Worm (Caenorhabditis elegans) whole organism, mixed stage, embryonic: Measurements from ENCODE around the gene F18E2.15.

ENCODE experiments used
- M03D4.4 ChIP-seq: sonication (generic microtip); optimal IDR thresholded peaks from 2 replicates; lab custom pipeline; 2017; ENCODE audit warnings: mild to moderate bottlenecking, missing genetic modification characterization, missing compliant biosample characterization
- bed-3 ChIP-seq: fragments of 200-800 bp; sonication (Bioruptor generic); optimal IDR thresholded peaks from 3 replicates; lab custom pipeline; 2018; ENCODE audit warnings: mild to moderate bottlenecking, missing genetic modification characterization, moderate library complexity, missing compliant biosample characterization
- blmp-1 ChIP-seq: fragments of 150-350 bp; optimal IDR thresholded peaks from 2 replicates; lab custom pipeline; 2014; ENCODE audit warnings: missing biosample characterization, missing genetic modification characterization
- ceh-39 ChIP-seq: fragments of 150-350 bp; optimal IDR thresholded peaks from 2 replicates; lab custom pipeline; 2014; ENCODE audit warnings: missing biosample characterization, missing genetic modification characterization
- ceh-43 ChIP-seq: fragments of 200-800 bp; sonication (Bioruptor generic); optimal IDR thresholded peaks from 2 replicates; lab custom pipeline; 2018; ENCODE audit warnings: mild to moderate bottlenecking, missing genetic modification characterization, moderate library complexity, missing compliant biosample characterization
- ces-1 ChIP-seq: fragments of 150-350 bp; optimal IDR thresholded peaks from 2 replicates; lab custom pipeline; 2014; ENCODE audit warnings: missing biosample characterization, missing genetic modification reagents, missing genetic modification characterization
- cnd-1 ChIP-seq: fragments of 200-800 bp; sonication (Bioruptor generic); optimal IDR thresholded peaks from 2 replicates; lab custom pipeline; 2018; ENCODE audit warnings: mild to moderate bottlenecking, missing genetic modification characterization, missing compliant biosample characterization
- elt-1 ChIP-seq: sonication (generic microtip); optimal IDR thresholded peaks from 2 replicates; lab custom pipeline; 2017; ENCODE audit warnings: missing genetic modification characterization, mild to moderate bottlenecking, missing compliant biosample characterization, antibody characterized with exemption, moderate library complexity, borderline replicate concordance; ENCODE audit not compliant: insufficient read depth
- elt-3 ChIP-seq: fragments of 150-350 bp; optimal IDR thresholded peaks from 2 replicates; lab custom pipeline; 2014; ENCODE audit warnings: missing biosample characterization, missing genetic modification characterization
- flh-1 ChIP-seq: fragments of 200-800 bp; sonication (Bioruptor generic); optimal IDR thresholded peaks from 2 replicates; lab custom pipeline; 2018; ENCODE audit warnings: mild to moderate bottlenecking, missing genetic modification characterization, moderate library complexity, missing compliant biosample characterization
- ham-2 ChIP-seq: fragments of 200-800 bp; sonication (Bioruptor generic); optimal IDR thresholded peaks from 2 replicates; lab custom pipeline; 2018; ENCODE audit warnings: mild to moderate bottlenecking, missing genetic modification characterization, missing compliant biosample characterization
- hlh-1 ChIP-seq: fragments of 150-350 bp; optimal IDR thresholded peaks from 2 replicates; lab custom pipeline; 2014; ENCODE audit warnings: missing biosample characterization, missing genetic modification reagents, missing genetic modification characterization
- lin-13 ChIP-seq: fragments of 150-350 bp; optimal IDR thresholded peaks from 2 replicates; lab custom pipeline; 2014; ENCODE audit warnings: missing biosample characterization, missing genetic modification characterization
- lin-32 ChIP-seq: fragments of 200-800 bp; sonication (Bioruptor generic); optimal IDR thresholded peaks from 2 replicates; lab custom pipeline; 2018; ENCODE audit warnings: mild to moderate bottlenecking, missing genetic modification characterization, missing compliant biosample characterization
- mab-5 ChIP-seq: fragments of 150-350 bp; optimal IDR thresholded peaks from 2 replicates; lab custom pipeline; 2014; ENCODE audit warnings: missing biosample characterization, missing genetic modification characterization
- mls-2 ChIP-seq: sonication (generic microtip); optimal IDR thresholded peaks from 2 replicates; lab custom pipeline; 2016; ENCODE audit warnings: mild to moderate bottlenecking, missing genetic modification characterization, moderate library complexity, missing compliant biosample characterization
- nhr-12 ChIP-seq: fragments of 150-350 bp; optimal IDR thresholded peaks from 2 replicates; lab custom pipeline; 2014; ENCODE audit warnings: missing biosample characterization, missing genetic modification characterization
- nhr-2 ChIP-seq: fragments of 150-350 bp; optimal IDR thresholded peaks from 2 replicates; lab custom pipeline; 2014; ENCODE audit warnings: missing biosample characterization, missing genetic modification characterization
- nhr-237 ChIP-seq: fragments of 150-350 bp; optimal IDR thresholded peaks from 2 replicates; lab custom pipeline; 2014; ENCODE audit warnings: missing biosample characterization, missing genetic modification characterization
- nhr-76 ChIP-seq: sonication (generic microtip); optimal IDR thresholded peaks from 2 replicates; lab custom pipeline; 2017; ENCODE audit warnings: missing biosample characterization, missing genetic modification characterization
- pha-4 ChIP-seq: fragments of 150-350 bp; optimal IDR thresholded peaks from 2 replicates; lab custom pipeline; 2018; ENCODE audit warnings: missing biosample characterization, missing genetic modification reagents, missing genetic modification characterization
- sem-2 ChIP-seq: fragments of 200-800 bp; sonication (Bioruptor generic); optimal IDR thresholded peaks from 2 replicates; lab custom pipeline; 2018; ENCODE audit warnings: mild to moderate bottlenecking, missing genetic modification characterization, missing compliant biosample characterization
- sptf-1 ChIP-seq: sonication (generic microtip); optimal IDR thresholded peaks from 2 replicates; lab custom pipeline; 2017; ENCODE audit warnings: mild to moderate bottlenecking, missing genetic modification characterization, moderate library complexity, missing compliant biosample characterization
- unc-120 ChIP-seq: sonication (generic microtip); optimal IDR thresholded peaks from 2 replicates; lab custom pipeline; 2017; ENCODE audit warnings: missing genetic modification characterization, missing compliant biosample characterization; ENCODE audit not compliant: poor library complexity, severe bottlenecking
- unc-39 ChIP-seq: fragments of 150-350 bp; optimal IDR thresholded peaks from 2 replicates; lab custom pipeline; 2014; ENCODE audit warnings: missing biosample characterization, missing genetic modification characterization
- unc-62 ChIP-seq: fragments of 150-350 bp; optimal IDR thresholded peaks from 2 replicates; lab custom pipeline; 2014; ENCODE audit warnings: missing biosample characterization, missing genetic modification reagents, missing genetic modification characterization
- zip-8 ChIP-seq: fragments of 150-350 bp; optimal IDR thresholded peaks from 2 replicates; lab custom pipeline; 2014; ENCODE audit warnings: missing biosample characterization, missing genetic modification characterization
- ztf-11 ChIP-seq: fragments of 150-350 bp; optimal IDR thresholded peaks from 2 replicates; lab custom pipeline; 2014; ENCODE audit warnings: missing biosample characterization, missing genetic modification characterization

F18E2.15 gene

DNA sequence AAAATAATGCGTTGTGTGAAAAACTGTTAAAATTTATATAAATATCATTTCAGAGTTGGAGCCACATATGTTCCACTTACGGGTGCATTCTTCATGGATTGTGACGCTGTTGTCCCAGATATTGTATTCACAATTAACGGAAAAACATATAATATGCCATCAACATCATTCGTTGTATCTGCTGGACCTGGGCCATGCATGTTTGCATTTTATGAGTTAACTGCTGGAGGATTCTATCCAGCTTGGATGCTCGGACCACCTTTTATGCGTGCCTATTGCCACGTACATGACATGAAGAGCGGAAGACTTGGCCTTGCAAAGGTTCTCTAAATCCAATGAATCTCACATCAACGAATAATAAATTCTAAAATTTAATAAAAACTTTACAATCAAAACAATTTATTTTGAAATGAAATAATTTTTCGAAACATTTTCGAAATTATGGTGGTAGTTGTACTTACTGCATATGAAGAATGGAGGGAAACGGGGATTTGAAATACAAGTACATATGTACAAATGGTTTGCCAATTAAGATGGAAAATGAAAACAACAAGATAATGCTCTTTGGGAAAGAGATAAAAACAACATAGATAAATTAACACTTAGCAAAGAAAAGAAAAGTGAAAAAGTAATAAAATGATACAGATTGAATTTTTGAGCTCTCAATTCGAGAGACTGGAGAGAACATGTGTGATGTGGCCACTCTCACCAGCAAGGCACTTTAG, 16.9 kb downstream of the F18E2.15 start:
- TF ChIP-seq ceh-39 (tag; lab: Kevin White, UChicago) = no peak

ce11 chrV:12741684-12742083, 19.1 kb downstream of the F18E2.15 start, which contains the start of gene hrg-7:
Gene hrg-7, plus strand, starts transcription at chrV:12742041.
- TF ChIP-seq ceh-43 = no peak
- TF ChIP-seq nhr-237 = no peak
- no peak for TF ChIP-seq mab-5 (tag; lab: Kevin White, UChicago)
- no peak for TF ChIP-seq bed-3
- no peak for TF ChIP-seq sptf-1
- no peak for TF ChIP-seq unc-39 (tag; lab: Kevin White, UChicago)

ce11 chrV:12736166-12736753, 24.6 kb downstream of the F18E2.15 start, which contains the start of gene cky-1:
Gene cky-1, plus strand, starts transcription at chrV:12736703.
- peak; percentile 32 for TF ChIP-seq zip-8 (tag; lab: Kevin White, UChicago)
- TF ChIP-seq flh-1 (GFP tag; lab: Kevin White, UChicago) = no peak
- TF ChIP-seq ham-2 (GFP tag; lab: Kevin White, UChicago) = peak; percentile 26

ce11 chrV:12733465-12734248, 27.2 kb downstream of the F18E2.15 start, which contains the start of the genes dhs-21 and xbx-9:
Gene dhs-21, minus strand, starts transcription at chrV:12733645.
Gene xbx-9, plus strand, starts transcription at chrV:12734198.
- no peak for TF ChIP-seq blmp-1
- no peak for TF ChIP-seq ceh-43
- no peak for TF ChIP-seq mab-5 (tag; lab: Kevin White, UChicago)
- no peak for TF ChIP-seq nhr-12 (tag; lab: Kevin White, UChicago)
- TF ChIP-seq hlh-1 = no peak
- no peak for TF ChIP-seq unc-39 (tag; lab: Kevin White, UChicago)
- no peak for TF ChIP-seq elt-3 (tag; lab: Kevin White, UChicago)

- no peak for TF ChIP-seq blmp-1
- TF ChIP-seq unc-120 = no peak
- no peak for TF ChIP-seq hlh-1
- no peak for TF ChIP-seq nhr-2 (tag; lab: Kevin White, UChicago)
- TF ChIP-seq lin-32 (GFP tag; lab: Kevin White, UChicago) = no peak
- no peak for TF ChIP-seq ces-1
- TF ChIP-seq sem-2 (GFP tag; lab: Kevin White, UChicago) = no peak
- TF ChIP-seq unc-62 (GFP tag; lab: Kevin White, UChicago) = no peak
- TF ChIP-seq ceh-43 = no peak
- TF ChIP-seq mls-2 (tag; lab: Kevin White, UChicago) = no peak
- TF ChIP-seq pha-4 (tag; lab: Kevin White, UChicago) = no peak
- TF ChIP-seq cnd-1 (tag; lab: Kevin White, UChicago) = no peak
- no peak for TF ChIP-seq elt-1
- TF ChIP-seq unc-39 (tag; lab: Kevin White, UChicago) = no peak
- no peak for TF ChIP-seq ztf-11 (tag; lab: Kevin White, UChicago)
Measured at ce11 chrV:12732734-12733133, 28.1 kb downstream of the F18E2.15 start.

DNA sequence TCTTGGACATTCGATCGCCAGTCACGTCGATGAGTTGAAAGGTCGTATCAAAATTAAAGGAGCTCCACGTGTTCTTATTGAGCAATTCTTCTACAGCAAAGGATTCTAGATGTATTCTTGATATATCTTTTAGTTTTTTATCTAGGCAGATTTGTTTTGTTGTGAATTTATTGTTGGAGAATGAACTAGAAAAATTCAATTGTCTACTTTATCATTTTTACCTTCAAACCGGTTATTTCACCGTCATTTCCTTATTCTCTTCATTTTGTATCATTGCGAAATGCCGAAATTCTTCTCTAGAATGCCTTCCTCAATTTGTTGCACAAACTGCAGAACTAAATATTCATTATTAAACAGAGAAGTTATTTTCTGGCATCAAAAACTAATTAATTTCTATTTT, 31.6 kb downstream of the F18E2.15 start, which contains the start of gene R11D1.10:
Gene R11D1.10, plus strand, starts transcription at position 301 of the 400 bp plus-strand sequence.
- TF ChIP-seq nhr-76 (tag; lab: Kevin White, UChicago) (no peak), M03D4.4 (tag; lab: Kevin White, UChicago) (no peak), hlh-1 (no peak), sem-2 (GFP tag; lab: Kevin White, UChicago) (no peak), bed-3 (no peak), nhr-237 (no peak), unc-62 (GFP tag; lab: Kevin White, UChicago) (no peak), lin-13 (tag; lab: Kevin White, UChicago) (no peak), ces-1 (no peak), nhr-2 (tag; lab: Kevin White, UChicago) (no peak), unc-120 (no peak)
- TF ChIP-seq, all 35 proteins: peak for 0
